Worm (Caenorhabditis elegans) whole organism, midembryonic: ENCODE results near the gene T23G5.3.

Experiments
- T22C8.4 ChIP-seq: fragments of 200-800 bp; sonication (Bioruptor generic); IDR thresholded peaks from 2 replicates; pipeline ENCODE4 v1.3.6; 2022; ENCODE audit warnings: missing genetic modification characterization, missing compliant biosample characterization
- cog-1 ChIP-seq: sonication (generic microtip); optimal IDR thresholded peaks from 2 replicates; lab custom pipeline; 2016; ENCODE audit warnings: missing genetic modification characterization, missing compliant biosample characterization
- flt-1 ChIP-seq: fragments of 200-800 bp; sonication (Bioruptor generic); IDR thresholded peaks from 2 replicates; pipeline ENCODE4 v1.3.6; 2022; ENCODE audit warnings: missing genetic modification characterization, missing compliant biosample characterization
- klf-2 ChIP-seq: fragments of 200-800 bp; sonication (Bioruptor generic); conservative IDR thresholded peaks from 2 replicates; pipeline ENCODE4 v1.3.6; 2022; ENCODE audit warnings: missing genetic modification reagents, missing genetic modification characterization, missing compliant biosample characterization
- med-1 ChIP-seq: sonication (generic microtip); optimal IDR thresholded peaks from 2 replicates; lab custom pipeline; 2017; ENCODE audit warnings: missing genetic modification characterization, mild to moderate bottlenecking, missing compliant biosample characterization, antibody characterized with exemption, missing genetic modification reagents; ENCODE audit not compliant: insufficient read depth
- ref-1 ChIP-seq: fragments of 200-800 bp; sonication (Bioruptor generic); conservative IDR thresholded peaks from 2 replicates; pipeline ENCODE4 v1.3.6; 2022; ENCODE audit warnings: missing genetic modification reagents, missing genetic modification characterization, missing compliant biosample characterization
- tab-1 ChIP-seq: fragments of 200-800 bp; sonication (Bioruptor generic); IDR thresholded peaks from 2 replicates; pipeline ENCODE4 v1.3.6; 2022; ENCODE audit warnings: missing genetic modification characterization, missing compliant biosample characterization
- ztf-23 ChIP-seq: fragments of 200-800 bp; sonication (Bioruptor generic); IDR thresholded peaks from 2 replicates; pipeline ENCODE4 v1.3.6; 2022; ENCODE audit warnings: missing genetic modification reagents, missing genetic modification characterization, missing compliant biosample characterization
- ztf-29 ChIP-seq: fragments of 200-800 bp; sonication (Bioruptor generic); IDR thresholded peaks from 2 replicates; pipeline ENCODE4 v1.3.6; 2022; ENCODE audit warnings: missing genetic modification reagents, missing genetic modification characterization, missing compliant biosample characterization

DNA sequence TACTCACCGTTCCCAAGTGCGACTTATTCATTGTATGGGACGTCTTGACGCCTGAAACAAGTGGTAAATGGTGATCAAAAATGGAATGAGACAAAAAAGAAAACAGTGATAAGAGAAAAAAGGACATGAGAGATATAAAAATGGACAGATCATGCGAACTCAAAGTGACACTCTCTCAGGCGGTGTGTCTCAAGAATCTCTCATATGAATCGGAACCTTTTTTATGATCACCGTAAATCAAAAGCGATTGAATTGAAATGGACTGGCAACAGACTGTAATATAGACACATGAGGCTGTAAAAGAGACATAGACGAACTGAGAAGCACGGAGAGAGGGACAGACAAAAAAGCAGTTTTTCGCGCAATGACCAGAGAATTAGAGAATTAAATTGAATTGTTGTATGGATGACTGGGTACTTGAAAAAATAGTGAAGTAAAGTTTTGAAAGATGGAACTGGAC is 38.0 kb upstream of the T23G5.3 start, which contains the start of gene clip-1:
- TF ChIP-seq ztf-23 (GFP tag; lab: Robert Waterston, UW): no peak
- no peak for TF ChIP-seq ztf-29
- TF ChIP-seq med-1: no peak
- TF ChIP-seq cog-1 (tag; lab: Kevin White, UChicago): no peak
- no peak for TF ChIP-seq flt-1 (GFP tag; lab: Robert Waterston, UW)
- no peak for TF ChIP-seq T22C8.4 (GFP tag; lab: Robert Waterston, UW)
- TF ChIP-seq klf-2 (GFP tag; lab: Robert Waterston, UW): no peak
- TF ChIP-seq ref-1 (GFP tag; lab: Robert Waterston, UW): no peak
- TF ChIP-seq tab-1 (GFP tag; lab: Robert Waterston, UW): no peak
